Fruit fly (Drosophila melanogaster) whole organism, embryonic: ENCODE results near the gene CG17325.

Experiments
- Bdp1 ChIP-seq: fragments of 200-800 bp; sonication (Bioruptor generic); optimal IDR thresholded peaks from 3 replicates; lab custom pipeline; 2016; ENCODE audit warnings: missing biosample characterization, missing genetic modification characterization
- Bgb ChIP-seq: fragments of 200-800 bp; sonication (Bioruptor generic); IDR thresholded peaks from 2 replicates; pipeline ENCODE4 v1.3.6; 2022; ENCODE audit warnings: missing biosample characterization, missing genetic modification characterization; ENCODE audit not compliant: partially characterized antibody
- CG11398 ChIP-seq: fragments of 200-800 bp; sonication (Bioruptor generic); optimal IDR thresholded peaks from 2 replicates; lab custom pipeline; 2016; ENCODE audit warnings: missing biosample characterization, missing genetic modification characterization
- CG12942 ChIP-seq: fragments of 200-800 bp; sonication (Bioruptor generic); optimal IDR thresholded peaks from 3 replicates; lab custom pipeline; 2016; ENCODE audit warnings: missing biosample characterization, missing genetic modification characterization
- CG13296 ChIP-seq: fragments of 200-800 bp; sonication (Bioruptor generic); optimal IDR thresholded peaks from 3 replicates; lab custom pipeline; 2018; ENCODE audit warnings: missing biosample characterization, mild to moderate bottlenecking, missing genetic modification characterization
- CG14014 ChIP-seq: fragments of 200-800 bp; sonication (Bioruptor generic); IDR thresholded peaks from 2 replicates; pipeline ENCODE4 v1.3.6; 2022; ENCODE audit warnings: missing biosample characterization, missing genetic modification characterization
- CG16815 ChIP-seq: fragments of 200-800 bp; sonication (Bioruptor generic); optimal IDR thresholded peaks from 3 replicates; lab custom pipeline; 2017; ENCODE audit warnings: missing biosample characterization, mild to moderate bottlenecking, missing genetic modification characterization
- CG16863 ChIP-seq: fragments of 200-800 bp; sonication (Bioruptor generic); optimal IDR thresholded peaks from 3 replicates; lab custom pipeline; 2016; ENCODE audit warnings: missing biosample characterization, missing genetic modification characterization
- CG17361 ChIP-seq: fragments of 200-800 bp; sonication (Bioruptor generic); IDR thresholded peaks from 3 replicates; pipeline ENCODE4 v1.3.6; 2022; ENCODE audit warnings: missing biosample characterization, missing genetic modification characterization
- CG17829 ChIP-seq: fragments of 200-800 bp; optimal IDR thresholded peaks from 2 replicates; lab custom pipeline; 2019; ENCODE audit warnings: missing biosample characterization, mild to moderate bottlenecking, missing genetic modification characterization, moderate library complexity
- CG18476 ChIP-seq: fragments of 200-800 bp; sonication (Bioruptor generic); optimal IDR thresholded peaks from 2 replicates; lab custom pipeline; 2016; ENCODE audit warnings: missing biosample characterization, mild to moderate bottlenecking, missing genetic modification characterization
- CG18764 ChIP-seq: fragments of 200-800 bp; sonication (Bioruptor generic); optimal IDR thresholded peaks from 3 replicates; lab custom pipeline; 2016; ENCODE audit warnings: missing biosample characterization, missing genetic modification characterization
- CG2712 ChIP-seq: fragments of 200-800 bp; optimal IDR thresholded peaks from 3 replicates; lab custom pipeline; 2019; ENCODE audit warnings: missing biosample characterization, mild to moderate bottlenecking, missing genetic modification characterization, moderate library complexity
- CG2889 ChIP-seq: fragments of 200-800 bp; sonication (Bioruptor generic); IDR thresholded peaks from 3 replicates; pipeline ENCODE4 v1.3.6; 2022; ENCODE audit warnings: missing biosample characterization, missing genetic modification characterization
- CG30020 ChIP-seq: fragments of 200-800 bp; optimal IDR thresholded peaks from 2 replicates; lab custom pipeline; 2019; ENCODE audit warnings: missing biosample characterization, mild to moderate bottlenecking, missing genetic modification characterization, moderate library complexity
- CG30431 ChIP-seq: fragments of 200-800 bp; sonication (Bioruptor generic); optimal IDR thresholded peaks from 2 replicates; lab custom pipeline; 2017; ENCODE audit warnings: missing biosample characterization, missing genetic modification characterization
- CG6175 ChIP-seq: fragments of 200-800 bp; sonication (Bioruptor generic); IDR thresholded peaks from 3 replicates; pipeline ENCODE4 v1.3.6; 2022; ENCODE audit warnings: missing biosample characterization, missing genetic modification characterization
- CG6765 ChIP-seq: fragments of 200-800 bp; sonication (Bioruptor generic); optimal IDR thresholded peaks from 3 replicates; lab custom pipeline; 2017; ENCODE audit warnings: missing biosample characterization, mild to moderate bottlenecking, missing genetic modification characterization
- CG8924 ChIP-seq: fragments of 200-800 bp; optimal IDR thresholded peaks from 3 replicates; lab custom pipeline; 2019; ENCODE audit warnings: missing biosample characterization, mild to moderate bottlenecking, missing genetic modification characterization, moderate library complexity
- CG8944 ChIP-seq: fragments of 200-800 bp; sonication (Bioruptor generic); optimal IDR thresholded peaks from 3 replicates; lab custom pipeline; 2016; ENCODE audit warnings: missing biosample characterization, missing genetic modification characterization
- CG9727 ChIP-seq: fragments of 200-800 bp; sonication (Bioruptor generic); optimal IDR thresholded peaks from 3 replicates; lab custom pipeline; 2017; ENCODE audit warnings: missing biosample characterization, mild to moderate bottlenecking, missing genetic modification characterization
- Dp ChIP-seq: fragments of 200-800 bp; sonication (Bioruptor generic); optimal IDR thresholded peaks from 2 replicates; lab custom pipeline; 2018; ENCODE audit warnings: missing biosample characterization, mild to moderate bottlenecking, missing genetic modification characterization, moderate library complexity
- Dref ChIP-seq: fragments of 200-800 bp; sonication (Bioruptor generic); IDR thresholded peaks from 2 replicates; pipeline ENCODE4 v1.3.6; 2022; ENCODE audit warnings: missing biosample characterization, missing genetic modification characterization
- Ets65A ChIP-seq: fragments of 200-800 bp; sonication (Bioruptor generic); peaks from one replicate; lab custom pipeline; 2016; ENCODE audit warnings: missing biosample characterization, missing genetic modification characterization
- NC2α ChIP-seq: fragments of 200-800 bp; sonication (Bioruptor generic); optimal IDR thresholded peaks from 2 replicates; lab custom pipeline; 2016; ENCODE audit warnings: missing biosample characterization, missing genetic modification characterization
- NC2β ChIP-seq: fragments of 200-800 bp; sonication (Bioruptor generic); optimal IDR thresholded peaks from 2 replicates; lab custom pipeline; 2016; ENCODE audit warnings: missing biosample characterization, missing genetic modification characterization
- Ptx1 ChIP-seq: fragments of 200-800 bp; sonication (Bioruptor generic); IDR thresholded peaks from 2 replicates; pipeline ENCODE4 v1.3.6; 2022; ENCODE audit warnings: missing biosample characterization, missing genetic modification characterization
- Sox102F ChIP-seq: fragments of 200-800 bp; sonication (Bioruptor generic); optimal IDR thresholded peaks from 2 replicates; lab custom pipeline; 2018; ENCODE audit warnings: missing biosample characterization, mild to moderate bottlenecking, missing genetic modification characterization, moderate library complexity
- Spps ChIP-seq: fragments of 200-800 bp; sonication (Bioruptor generic); optimal IDR thresholded peaks from 2 replicates; lab custom pipeline; 2018; ENCODE audit warnings: missing biosample characterization, mild to moderate bottlenecking, missing genetic modification characterization
- Sry-β ChIP-seq: fragments of 200-800 bp; sonication (Bioruptor generic); optimal IDR thresholded peaks from 2 replicates; lab custom pipeline; 2018; ENCODE audit warnings: missing biosample characterization, mild to moderate bottlenecking, missing genetic modification characterization, moderate library complexity
- Ssrp ChIP-seq: fragments of 200-800 bp; sonication (Bioruptor generic); optimal IDR thresholded peaks from 2 replicates; lab custom pipeline; 2018; ENCODE audit warnings: missing biosample characterization, mild to moderate bottlenecking, missing genetic modification characterization, moderate library complexity
- Tbp ChIP-seq: fragments of >200 bp; optimal IDR thresholded peaks from 2 replicates; lab custom pipeline; 2018; ENCODE audit warnings: missing biosample characterization, missing genetic modification characterization
- amos ChIP-seq: fragments of 200-800 bp; sonication (Bioruptor generic); IDR thresholded peaks from 2 replicates; pipeline ENCODE4 v1.3.6; 2022; ENCODE audit warnings: missing biosample characterization, missing genetic modification characterization; ENCODE audit not compliant: partially characterized antibody
- bsh ChIP-seq, 2 experiments: fragments of 200-800 bp; sonication (Bioruptor generic); optimal IDR thresholded peaks; 2 replicates each; lab custom pipeline; 2017 to 2018; ENCODE audit warnings: mild to moderate bottlenecking in 2 of 2, missing biosample characterization in 2 of 2, missing genetic modification characterization in 2 of 2, moderate library complexity in 1 of 2
- chn ChIP-seq: fragments of 200-800 bp; sonication (Bioruptor generic); optimal IDR thresholded peaks from 2 replicates; lab custom pipeline; 2016; ENCODE audit warnings: missing biosample characterization, missing genetic modification characterization
- ci ChIP-seq: fragments of 200-800 bp; sonication (Bioruptor generic); IDR thresholded peaks from 3 replicates; pipeline ENCODE4 v1.3.6; 2022; ENCODE audit warnings: missing biosample characterization, missing genetic modification characterization
- dati ChIP-seq: fragments of 200-800 bp; sonication (Bioruptor generic); IDR thresholded peaks from 2 replicates; pipeline ENCODE4 v1.3.6; 2022; ENCODE audit warnings: missing biosample characterization, missing genetic modification characterization
- dysf ChIP-seq: fragments of 200-800 bp; sonication (Bioruptor generic); IDR thresholded peaks from 3 replicates; pipeline ENCODE4 v1.3.6; 2022; ENCODE audit warnings: missing biosample characterization, missing genetic modification characterization
- emc ChIP-seq: fragments of 200-800 bp; sonication (Bioruptor generic); optimal IDR thresholded peaks from 2 replicates; lab custom pipeline; 2016; ENCODE audit warnings: missing biosample characterization, missing genetic modification characterization
- eve ChIP-seq, 2 experiments: fragments of >200 bp; optimal IDR thresholded peaks; 2 replicates each; lab custom pipeline; 2017; ENCODE audit warnings: missing biosample characterization in 2 of 2, missing genetic modification characterization in 2 of 2
- fd96Cb ChIP-seq: fragments of 200-800 bp; sonication (Bioruptor generic); optimal IDR thresholded peaks from 2 replicates; lab custom pipeline; 2018; ENCODE audit warnings: missing biosample characterization, mild to moderate bottlenecking, missing genetic modification characterization, moderate library complexity
- inv ChIP-seq: fragments of 200-800 bp; sonication (Bioruptor generic); IDR thresholded peaks from 2 replicates; pipeline ENCODE4 v1.3.6; 2022; ENCODE audit warnings: missing biosample characterization, missing genetic modification characterization; ENCODE audit not compliant: partially characterized antibody
- jing ChIP-seq: fragments of 200-800 bp; sonication (Bioruptor generic); optimal IDR thresholded peaks from 2 replicates; lab custom pipeline; 2018; ENCODE audit warnings: missing biosample characterization, mild to moderate bottlenecking, missing genetic modification characterization
- maf-S ChIP-seq: fragments of 200-800 bp; sonication (Bioruptor generic); optimal IDR thresholded peaks from 2 replicates; lab custom pipeline; 2016; ENCODE audit warnings: missing biosample characterization, missing genetic modification characterization
- pb ChIP-seq: fragments of 200-800 bp; sonication (Bioruptor generic); optimal IDR thresholded peaks from 3 replicates; lab custom pipeline; 2016; ENCODE audit warnings: missing biosample characterization, missing genetic modification characterization
- pros ChIP-seq: fragments of 200-800 bp; sonication (Bioruptor generic); optimal IDR thresholded peaks from 3 replicates; lab custom pipeline; 2019; ENCODE audit warnings: missing biosample characterization, mild to moderate bottlenecking, missing genetic modification characterization, moderate library complexity
- sc ChIP-seq, 3 experiments: fragments of >200 bp in 2 of 3; fragments of 200-800 bp in 1 of 3; sonication (Bioruptor generic) in 1 of 3; optimal IDR thresholded peaks; 2 replicates in 2 of 3; 3 replicates in 1 of 3; lab custom pipeline; 2017; ENCODE audit warnings: mild to moderate bottlenecking in 1 of 3, missing biosample characterization in 1 of 3, missing genetic modification characterization in 1 of 3, missing genetic modification reagents in 1 of 3
- seq ChIP-seq: fragments of 200-800 bp; sonication (Bioruptor generic); IDR thresholded peaks from 2 replicates; pipeline ENCODE4 v1.3.6; 2022; ENCODE audit warnings: missing biosample characterization, missing genetic modification characterization
- z ChIP-seq: fragments of 200-800 bp; sonication (Bioruptor generic); IDR thresholded peaks from 3 replicates; pipeline ENCODE4 v1.3.6; 2022; ENCODE audit warnings: missing biosample characterization, missing genetic modification characterization

CG17325 gene

dm6 chr2L:18839143-18839872, 26.9 kb downstream of the CG17325 start, which contains the start of gene CG10600 (continued):
- peak; percentile 92 for TF ChIP-seq Bgb (GFP tag; lab: Robert Waterston, UW)
- peak; percentile 84 for TF ChIP-seq Bdp1 (GFP tag; lab: Kevin White, UChicago)
- TF ChIP-seq sc (optimal IDR thresholded peaks at IDR 0.05; lab: Kevin White, UChicago), result no peak
- TF ChIP-seq sc (GFP tag; optimal IDR thresholded peaks at IDR 0.05; lab: Kevin White, UChicago), result peak; percentile 28
- TF ChIP-seq z (GFP tag; lab: Robert Waterston, UW), result no peak
- TF ChIP-seq jing (GFP tag; lab: Kevin White, UChicago), result peak; percentile 13
- TF ChIP-seq Spps (tag; lab: Kevin White, UChicago), result peak; percentile 19
- TF ChIP-seq CG6765 (GFP tag; lab: Kevin White, UChicago), result no peak
- TF ChIP-seq CG17361 (GFP tag; lab: Robert Waterston, UW), result peak; percentile 69
- TF ChIP-seq CG18476, result peak; percentile 75
- peak; percentile 77 for TF ChIP-seq dysf (GFP tag; lab: Robert Waterston, UW)
- TF ChIP-seq maf-S (GFP tag; lab: Kevin White, UChicago), result peak; percentile 81
- peak; percentile 51; the same call in 1 of the 3 replicates for TF ChIP-seq CG6175 (GFP tag; lab: Robert Waterston, UW)
- no peak for TF ChIP-seq pros (GFP tag; lab: Kevin White, UChicago)
- peak; percentile 51 to 56 for TF ChIP-seq bsh (GFP tag; optimal IDR thresholded peaks at IDR 0.05; lab: Kevin White, UChicago)
- TF ChIP-seq amos (GFP tag; lab: Robert Waterston, UW), result peak; percentile 92
- TF ChIP-seq CG2712 (tag; lab: Kevin White, UChicago), result peak; percentile 94
- peak; percentile 45 for TF ChIP-seq CG8924 (tag; lab: Kevin White, UChicago)
- TF ChIP-seq Ssrp (tag; lab: Kevin White, UChicago), result peak; percentile 10
- TF ChIP-seq CG14014 (GFP tag; lab: Robert Waterston, UW), result peak; percentile 55
- peak; percentile 100 for TF ChIP-seq Dp (GFP tag; lab: Kevin White, UChicago)
- peak; percentile 64 for TF ChIP-seq CG16863 (GFP tag; lab: Kevin White, UChicago)
- peak; percentile 48 for TF ChIP-seq CG9727 (GFP tag; lab: Kevin White, UChicago)
- TF ChIP-seq CG18764 (GFP tag; lab: Kevin White, UChicago), result peak; percentile 81
- peak; percentile 77 for TF ChIP-seq CG11398 (GFP tag; lab: Kevin White, UChicago)
- peak; percentile 65 for TF ChIP-seq CG13296 (GFP tag; lab: Kevin White, UChicago)
- TF ChIP-seq pb (GFP tag; lab: Kevin White, UChicago), result peak; percentile 86
- peak; percentile 16 for TF ChIP-seq fd96Cb (tag; lab: Kevin White, UChicago)
- peak; percentile 83 for TF ChIP-seq inv (GFP tag; lab: Robert Waterston, UW)
- TF ChIP-seq seq (GFP tag; lab: Robert Waterston, UW), result no peak
- peak; percentile 55 for TF ChIP-seq CG16815
- no peak for TF ChIP-seq Tbp (GFP tag; lab: Kevin White, UChicago)
- peak; percentile 26 for TF ChIP-seq CG30020
- peak; percentile 88 for TF ChIP-seq chn
- peak; percentile 90 for TF ChIP-seq CG8944 (GFP tag; lab: Kevin White, UChicago)
- TF ChIP-seq Dref (GFP tag; lab: Robert Waterston, UW), result peak; percentile 82
- TF ChIP-seq Ptx1 (GFP tag; lab: Robert Waterston, UW), result peak; percentile 69
- TF ChIP-seq NC2β (GFP tag; lab: Kevin White, UChicago), result peak; percentile 83
- TF ChIP-seq ci (GFP tag; lab: Robert Waterston, UW), result peak; percentile 90
- peak; percentile 59 for TF ChIP-seq CG30431 (GFP tag; lab: Kevin White, UChicago)
- TF ChIP-seq Sox102F (GFP tag; lab: Kevin White, UChicago), result no peak
- no peak for TF ChIP-seq Sry-β (GFP tag; lab: Kevin White, UChicago)
- peak; percentile 59 for TF ChIP-seq NC2α
- TF ChIP-seq dati (GFP tag; lab: Robert Waterston, UW), result peak; percentile 46; the same call in 1 of the 2 replicates
- TF ChIP-seq CG2889 (GFP tag; lab: Robert Waterston, UW), result peak; percentile 39; the same call in 1 of the 3 replicates
- peak; percentile 80 for TF ChIP-seq CG17829 (tag; lab: Kevin White, UChicago)
- peak; percentile 86 for TF ChIP-seq CG12942 (GFP tag; lab: Kevin White, UChicago)
- peak; percentile 76 for TF ChIP-seq emc (GFP tag; lab: Kevin White, UChicago)
- peak; percentile 99 for TF ChIP-seq Ets65A (GFP tag; lab: Kevin White, UChicago)
- TF ChIP-seq eve (GFP tag; optimal IDR thresholded peaks at IDR 0.05; lab: Kevin White, UChicago), result no peak
